Worm (Caenorhabditis elegans): ENCODE measurements around the gene unc-69.

DNA sequence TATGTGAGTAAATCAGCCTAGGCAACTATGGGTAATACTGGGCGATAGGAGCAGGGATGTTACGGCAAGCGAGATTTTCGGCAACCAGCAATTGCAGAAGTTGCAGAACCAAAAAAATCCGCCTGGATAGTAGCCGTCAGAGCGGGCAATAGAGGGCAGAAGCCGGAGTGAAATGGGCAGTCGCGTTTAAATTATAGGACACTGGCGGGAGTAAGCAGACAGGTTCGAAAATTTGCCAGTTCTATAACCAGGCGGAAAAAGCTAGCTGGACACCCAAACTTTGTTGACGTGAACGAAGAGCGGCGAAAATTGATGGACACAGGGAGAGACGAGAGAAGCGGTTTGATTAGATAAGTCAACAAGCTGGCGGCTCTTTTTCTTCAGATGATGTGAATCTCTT, 41.2 kb downstream of the unc-69 start:
- TF ChIP-seq nhr-12 (tag; optimal IDR thresholded peaks at IDR 0.05) (no peak), ceh-16 (tag; optimal IDR thresholded peaks at IDR 0.05) (no peak), dmd-4 (tag; optimal IDR thresholded peaks at IDR 0.05) (no peak), zag-1 (tag; optimal IDR thresholded peaks at IDR 0.05) (no peak), R02D3.7 (tag; optimal IDR thresholded peaks at IDR 0.05) (no peak), ZK546.5 (tag; optimal IDR thresholded peaks at IDR 0.05) (no peak), ceh-82 (tag; optimal IDR thresholded peaks at IDR 0.05) (no peak), snpc-4 (tag; optimal IDR thresholded peaks at IDR 0.05) (no peak), ama-1 (optimal IDR thresholded peaks at IDR 0.05) (no peak), ztf-11 (tag; optimal IDR thresholded peaks at IDR 0.05) (no peak), egl-27 (tag; optimal IDR thresholded peaks at IDR 0.05) (no peak)
